Fruit fly (Drosophila melanogaster): ENCODE data around the gene Trmt61.

Trmt61 gene

DNA sequence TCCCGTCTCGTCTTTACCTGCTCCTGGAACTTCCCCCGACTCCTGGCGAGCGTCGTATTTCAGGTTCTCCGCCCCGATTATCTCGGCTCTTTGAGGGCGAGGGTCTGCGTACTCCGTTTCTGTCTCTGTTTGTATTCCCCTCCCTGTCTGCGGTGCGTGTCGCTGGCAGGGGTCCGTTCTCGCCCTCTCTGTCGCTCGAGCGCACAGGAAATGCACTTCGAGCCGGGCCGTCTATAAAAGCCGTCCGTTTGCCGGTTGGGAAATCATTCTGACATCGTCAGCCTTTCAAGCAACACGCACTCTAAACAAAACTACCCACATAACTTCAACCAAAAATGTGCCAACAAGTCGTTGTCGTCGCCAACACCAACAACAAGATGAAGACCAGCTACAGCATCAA is 48.7 kb upstream of the Trmt61 start (continued):
- peak; percentile 62; the same call in 1 of the 3 replicates for TF ChIP-seq CG2199 (GFP tag; IDR thresholded peaks at IDR 0.05)
- TF ChIP-seq CG1832 (GFP tag; optimal IDR thresholded peaks at IDR 0.05), result peak; percentile 88
- TF ChIP-seq pros (GFP tag; optimal IDR thresholded peaks at IDR 0.05), result peak; percentile 80
- no peak for TF ChIP-seq CG8281 (tag; optimal IDR thresholded peaks at IDR 0.05)
- TF ChIP-seq abd-A (tag; optimal IDR thresholded peaks at IDR 0.05), result no peak
- TF ChIP-seq stc (GFP tag; IDR thresholded peaks at IDR 0.05), result no peak
- peak; percentile 37 for TF ChIP-seq cad (GFP tag; optimal IDR thresholded peaks at IDR 0.05)
- TF ChIP-seq TFAM (GFP tag; optimal IDR thresholded peaks at IDR 0.05), result no peak
- TF ChIP-seq gcm (GFP tag; optimal IDR thresholded peaks at IDR 0.05), result peak; percentile 22
- TF ChIP-seq wor (GFP tag; IDR thresholded peaks at IDR 0.05), result no peak
- no peak for TF ChIP-seq lmd (GFP tag; IDR thresholded peaks at IDR 0.05)
- TF ChIP-seq ftz-f1 (GFP tag; optimal IDR thresholded peaks at IDR 0.05), result no peak
- TF ChIP-seq Atf-2 (GFP tag; optimal IDR thresholded peaks at IDR 0.05), result no peak
- TF ChIP-seq E2f1 (GFP tag; IDR thresholded peaks at IDR 0.05), result no peak
- TF ChIP-seq CG7987 (GFP tag; optimal IDR thresholded peaks at IDR 0.05), result no peak
- TF ChIP-seq CG11723 (GFP tag; optimal IDR thresholded peaks at IDR 0.05), result no peak
- no peak for TF ChIP-seq Chrac-16 (GFP tag; optimal IDR thresholded peaks at IDR 0.05)
- TF ChIP-seq HLH3B (GFP tag; IDR thresholded peaks at IDR 0.05), result no peak
- TF ChIP-seq ewg (GFP tag; optimal IDR thresholded peaks at IDR 0.05), result no peak
- no peak for TF ChIP-seq CG3847 (GFP tag; IDR thresholded peaks at IDR 0.05)
- no peak for TF ChIP-seq Side (GFP tag; optimal IDR thresholded peaks at IDR 0.05)
- no peak for TF ChIP-seq slbo (GFP tag; IDR thresholded peaks at IDR 0.05)
- no peak for TF ChIP-seq Sox100B (GFP tag; optimal IDR thresholded peaks at IDR 0.05)
- TF ChIP-seq zfh1 (GFP tag; IDR thresholded peaks at IDR 0.05), result no peak
- TF ChIP-seq cg (GFP tag; optimal IDR thresholded peaks at IDR 0.05), result no peak
- no peak for TF ChIP-seq ato (GFP tag; IDR thresholded peaks at IDR 0.05; ENCODE audit: partially characterized antibody)
- TF ChIP-seq kay (GFP tag; optimal IDR thresholded peaks at IDR 0.05), result no peak
- TF ChIP-seq phol (tag; optimal IDR thresholded peaks at IDR 0.05), result no peak
- TF ChIP-seq CG10979 (tag; optimal IDR thresholded peaks at IDR 0.05), result no peak
- no peak for TF ChIP-seq Xbp1 (GFP tag; optimal IDR thresholded peaks at IDR 0.05)
- no peak for TF ChIP-seq stwl (tag; optimal IDR thresholded peaks at IDR 0.05)
- TF ChIP-seq unpg (GFP tag; optimal IDR thresholded peaks at IDR 0.05), result no peak
- peak; percentile 74 for TF ChIP-seq CG4360 (GFP tag; IDR thresholded peaks at IDR 0.05)
- no peak for TF ChIP-seq trh (GFP tag; optimal IDR thresholded peaks at IDR 0.05)
- no peak for TF ChIP-seq CG10959 (GFP tag; IDR thresholded peaks at IDR 0.05)
- TF ChIP-seq CG17829 (tag; optimal IDR thresholded peaks at IDR 0.05), result peak; percentile 18
- peak; percentile 28 for TF ChIP-seq Nf-YB (GFP tag; optimal IDR thresholded peaks at IDR 0.05)
- TF ChIP-seq Jarid2 (GFP tag; optimal IDR thresholded peaks at IDR 0.05), result peak; percentile 67
- TF ChIP-seq dimm (GFP tag; IDR thresholded peaks at IDR 0.05), result no peak
- no peak for TF ChIP-seq oc (tag; optimal IDR thresholded peaks at IDR 0.05)
- TF ChIP-seq ind (GFP tag; optimal IDR thresholded peaks at IDR 0.05), result no peak
- TF ChIP-seq CG9876 (GFP tag; optimal IDR thresholded peaks at IDR 0.05), result peak; percentile 17
- no peak for TF ChIP-seq CG9437 (GFP tag; optimal IDR thresholded peaks at IDR 0.05)
- TF ChIP-seq CG15601 (tag; optimal IDR thresholded peaks at IDR 0.05), result no peak
- no peak for TF ChIP-seq Abd-B (GFP tag; optimal IDR thresholded peaks at IDR 0.05)
- no peak for TF ChIP-seq sqz (GFP tag; optimal IDR thresholded peaks at IDR 0.05)
- TF ChIP-seq Dip2 (GFP tag; IDR thresholded peaks at IDR 0.05), result no peak
- no peak for TF ChIP-seq Meics (GFP tag; optimal IDR thresholded peaks at IDR 0.05)
- TF ChIP-seq CTCF (GFP tag; optimal IDR thresholded peaks at IDR 0.05), result no peak
- TF ChIP-seq Awh (GFP tag; IDR thresholded peaks at IDR 0.05), result no peak
- no peak for TF ChIP-seq ac (GFP tag; optimal IDR thresholded peaks at IDR 0.05)
- TF ChIP-seq ab (GFP tag; optimal IDR thresholded peaks at IDR 0.05), result no peak
- TF ChIP-seq CG8359 (GFP tag; optimal IDR thresholded peaks at IDR 0.05; ENCODE audit: borderline replicate concordance), result no peak
